ENCODE assay signal across 1 fruit fly cellular context in genomic region chrX:6794190-6794589, dm6.
TF ChIP-seq lines count a peak whose summit lies in the region.

No protein-coding gene starts in this region.

TF ChIP-seq in whole organism, embryonic, 481 proteins besides CTCF, POLR2A, EP300 and RAD21 (continued from another document and continues in another):
- peak; percentile 81 for TF ChIP-seq HHEX (GFP tag; optimal IDR thresholded peaks at IDR 0.05; lab: Kevin White, UChicago)
- peak; percentile 82 for TF ChIP-seq HLH54F (GFP tag; optimal IDR thresholded peaks at IDR 0.05; lab: Kevin White, UChicago)
- TF ChIP-seq fu2 (GFP tag; optimal IDR thresholded peaks at IDR 0.05; lab: Kevin White, UChicago), result peak; percentile 80
- peak; percentile 78 for TF ChIP-seq gro (GFP tag; optimal IDR thresholded peaks at IDR 0.05; lab: Kevin White, UChicago)
- TF ChIP-seq CHES-1-like (GFP tag; optimal IDR thresholded peaks at IDR 0.05; lab: Kevin White, UChicago), result peak; percentile 78
- peak; percentile 91 for TF ChIP-seq CG12071 (GFP tag; optimal IDR thresholded peaks at IDR 0.05; lab: Kevin White, UChicago)
- peak; percentile 57 for TF ChIP-seq tx (GFP tag; optimal IDR thresholded peaks at IDR 0.05; lab: Kevin White, UChicago)
- TF ChIP-seq D (optimal IDR thresholded peaks at IDR 0.05; lab: Kevin White, UChicago), result no peak
- peak; percentile 41 for TF ChIP-seq D (GFP tag; optimal IDR thresholded peaks at IDR 0.05; lab: Kevin White, UChicago)
- peak; percentile 83 for TF ChIP-seq sisA (GFP tag; IDR thresholded peaks at IDR 0.05; lab: Robert Waterston, UW)
- no peak for TF ChIP-seq CG14860 (GFP tag; IDR thresholded peaks at IDR 0.05; lab: Robert Waterston, UW; ENCODE audit: partially characterized antibody)
- TF ChIP-seq NFAT (GFP tag; IDR thresholded peaks at IDR 0.05; lab: Robert Waterston, UW), result peak; percentile 85
- peak; percentile 36 for TF ChIP-seq CG7928 (GFP tag; optimal IDR thresholded peaks at IDR 0.05; lab: Kevin White, UChicago)
- peak; percentile 65 for TF ChIP-seq CG5180 (GFP tag; optimal IDR thresholded peaks at IDR 0.05; lab: Kevin White, UChicago)
- TF ChIP-seq HmgZ (tag; optimal IDR thresholded peaks at IDR 0.05; lab: Kevin White, UChicago), result peak; percentile 81
- TF ChIP-seq Neu2 (GFP tag; optimal IDR thresholded peaks at IDR 0.05; lab: Kevin White, UChicago; ENCODE audit: borderline replicate concordance), result peak; percentile 50
- TF ChIP-seq Scr (GFP tag; IDR thresholded peaks at IDR 0.05; lab: Robert Waterston, UW; ENCODE audit: partially characterized antibody), result no peak
- TF ChIP-seq kah (GFP tag; optimal IDR thresholded peaks at IDR 0.05; lab: Kevin White, UChicago), result peak; percentile 78
- TF ChIP-seq Chrac-16 (GFP tag; optimal IDR thresholded peaks at IDR 0.05; lab: Kevin White, UChicago), result peak; percentile 72
- TF ChIP-seq CG10959 (GFP tag; IDR thresholded peaks at IDR 0.05; lab: Robert Waterston, UW), result peak; percentile 74
- peak; percentile 28; the same call in 1 of the 2 replicates for TF ChIP-seq cas (GFP tag; IDR thresholded peaks at IDR 0.05; lab: Robert Waterston, UW)
- peak; percentile 80 for TF ChIP-seq esg (GFP tag; conservative IDR thresholded peaks at IDR 0.05; lab: Robert Waterston, UW)
- peak; percentile 84 to 90 for TF ChIP-seq dpn (GFP tag; optimal IDR thresholded peaks at IDR 0.05; lab: Kevin White, UChicago)
- peak; percentile 77 for TF ChIP-seq tap (tag; optimal IDR thresholded peaks at IDR 0.05; lab: Kevin White, UChicago)
- peak; percentile 83 for TF ChIP-seq CoRest (tag; optimal IDR thresholded peaks at IDR 0.05; lab: Kevin White, UChicago)
- peak; percentile 84 for TF ChIP-seq sob (GFP tag; IDR thresholded peaks at IDR 0.05; lab: Robert Waterston, UW)
- no peak for TF ChIP-seq inv (GFP tag; IDR thresholded peaks at IDR 0.05; lab: Robert Waterston, UW; ENCODE audit: partially characterized antibody)
- peak; percentile 68 for TF ChIP-seq cwo (GFP tag; optimal IDR thresholded peaks at IDR 0.05; lab: Kevin White, UChicago)
- TF ChIP-seq Dll (GFP tag; IDR thresholded peaks at IDR 0.05; lab: Robert Waterston, UW; ENCODE audit: partially characterized antibody), result no peak
- peak; percentile 77 for TF ChIP-seq gcm2 (GFP tag; optimal IDR thresholded peaks at IDR 0.05; lab: Kevin White, UChicago)
- no peak for TF ChIP-seq CG2202 (tag; optimal IDR thresholded peaks at IDR 0.05; lab: Kevin White, UChicago)
- peak; percentile 60 for TF ChIP-seq D19A (tag; optimal IDR thresholded peaks at IDR 0.05; lab: Kevin White, UChicago)
- TF ChIP-seq HLH4C (GFP tag; IDR thresholded peaks at IDR 0.05; lab: Robert Waterston, UW; ENCODE audit: partially characterized antibody), result no peak
- peak; percentile 88 for TF ChIP-seq lmd (GFP tag; IDR thresholded peaks at IDR 0.05; lab: Robert Waterston, UW)
- peak; percentile 95 for TF ChIP-seq sens (GFP tag; lab: Kevin White, UChicago)
- peak; percentile 90 for TF ChIP-seq dysf (GFP tag; IDR thresholded peaks at IDR 0.05; lab: Robert Waterston, UW)
- TF ChIP-seq CG3838 (GFP tag; optimal IDR thresholded peaks at IDR 0.05; lab: Kevin White, UChicago), result peak; percentile 26
- TF ChIP-seq CG14441 (GFP tag; IDR thresholded peaks at IDR 0.05; lab: Robert Waterston, UW), result peak; percentile 91
- peak; percentile 79 for TF ChIP-seq ab (GFP tag; optimal IDR thresholded peaks at IDR 0.05; lab: Kevin White, UChicago)
- TF ChIP-seq CG30431 (GFP tag; optimal IDR thresholded peaks at IDR 0.05; lab: Kevin White, UChicago), result peak; percentile 75
- TF ChIP-seq Oli (tag; optimal IDR thresholded peaks at IDR 0.05; lab: Kevin White, UChicago), result peak; percentile 87
- TF ChIP-seq CG13296 (GFP tag; optimal IDR thresholded peaks at IDR 0.05; lab: Kevin White, UChicago), result peak; percentile 77
- TF ChIP-seq gt (GFP tag; IDR thresholded peaks at IDR 0.05; lab: Robert Waterston, UW), result no peak
- peak; percentile 84 for TF ChIP-seq zfh2 (GFP tag; optimal IDR thresholded peaks at IDR 0.05; lab: Kevin White, UChicago)
- peak; percentile 90 for TF ChIP-seq so (GFP tag; IDR thresholded peaks at IDR 0.05; lab: Robert Waterston, UW)
- peak; percentile 76 for TF ChIP-seq CG2712 (tag; optimal IDR thresholded peaks at IDR 0.05; lab: Kevin White, UChicago)
- TF ChIP-seq fd96Cb (tag; optimal IDR thresholded peaks at IDR 0.05; lab: Kevin White, UChicago), result peak; percentile 79
- TF ChIP-seq exex (tag; optimal IDR thresholded peaks at IDR 0.05; lab: Kevin White, UChicago), result peak; percentile 12
- peak; percentile 83 for TF ChIP-seq az2 (GFP tag; optimal IDR thresholded peaks at IDR 0.05; lab: Kevin White, UChicago)
- TF ChIP-seq odd (GFP tag; optimal IDR thresholded peaks at IDR 0.05; lab: Kevin White, UChicago), result peak; percentile 73
- TF ChIP-seq Hmr (GFP tag; optimal IDR thresholded peaks at IDR 0.05; lab: Kevin White, UChicago), result peak; percentile 81
- peak; percentile 13 for TF ChIP-seq CG3407 (GFP tag; optimal IDR thresholded peaks at IDR 0.05; lab: Kevin White, UChicago)
- TF ChIP-seq Ets65A (GFP tag; lab: Kevin White, UChicago), result peak; percentile 97
- no peak for TF ChIP-seq Poxn (GFP tag; IDR thresholded peaks at IDR 0.05; lab: Robert Waterston, UW)
- TF ChIP-seq pan (optimal IDR thresholded peaks at IDR 0.05; lab: Kevin White, UChicago), result no peak
- TF ChIP-seq pan (GFP tag; optimal IDR thresholded peaks at IDR 0.05 in 1 of 2, IDR thresholded peaks at IDR 0.05 in 1 of 2), result peak in 1 of 2 experiments; percentile 92
- no peak for TF ChIP-seq ash1 (GFP tag; optimal IDR thresholded peaks at IDR 0.05; lab: Kevin White, UChicago)
- no peak for TF ChIP-seq fru (optimal IDR thresholded peaks at IDR 0.05; lab: Kevin White, UChicago)
- no peak for TF ChIP-seq lbe (GFP tag; optimal IDR thresholded peaks at IDR 0.05; lab: Kevin White, UChicago)
- peak; percentile 65 for TF ChIP-seq CG9215 (GFP tag; IDR thresholded peaks at IDR 0.05; lab: Robert Waterston, UW)
- peak; percentile 62 for TF ChIP-seq MTF-1 (GFP tag; optimal IDR thresholded peaks at IDR 0.05; lab: Kevin White, UChicago; ENCODE audit: borderline replicate concordance)
- TF ChIP-seq CG1792 (GFP tag; optimal IDR thresholded peaks at IDR 0.05; lab: Kevin White, UChicago), result peak; percentile 67
- no peak for TF ChIP-seq CG8478 (optimal IDR thresholded peaks at IDR 0.05; lab: Kevin White, UChicago)
- peak; percentile 51 for TF ChIP-seq CG4617 (GFP tag; optimal IDR thresholded peaks at IDR 0.05; lab: Kevin White, UChicago; ENCODE audit: borderline replicate concordance)
- peak; percentile 72 for TF ChIP-seq CG12299 (tag; optimal IDR thresholded peaks at IDR 0.05; lab: Kevin White, UChicago)
- peak; percentile 69 for TF ChIP-seq tin (GFP tag; optimal IDR thresholded peaks at IDR 0.05; lab: Kevin White, UChicago)
- TF ChIP-seq CG8359 (GFP tag; optimal IDR thresholded peaks at IDR 0.05; lab: Kevin White, UChicago; ENCODE audit: borderline replicate concordance), result no peak
- peak; percentile 86 for TF ChIP-seq CG17359 (tag; optimal IDR thresholded peaks at IDR 0.05; lab: Kevin White, UChicago)
- TF ChIP-seq run (tag; optimal IDR thresholded peaks at IDR 0.05; lab: Kevin White, UChicago), result peak; percentile 53
- TF ChIP-seq crol (GFP tag; IDR thresholded peaks at IDR 0.05; lab: Robert Waterston, UW), result 0 out of 2 replicates have a peak, but pooled peaks have one; percentile 32
- TF ChIP-seq h (optimal IDR thresholded peaks at IDR 0.05; lab: Kevin White, UChicago), result no peak
- TF ChIP-seq pho (GFP tag; optimal IDR thresholded peaks at IDR 0.05; lab: Kevin White, UChicago), result peak; percentile 69
- peak; percentile 87 for TF ChIP-seq CG4854 (GFP tag; optimal IDR thresholded peaks at IDR 0.05; lab: Kevin White, UChicago)
- no peak for TF ChIP-seq unc-4 (GFP tag; IDR thresholded peaks at IDR 0.05; lab: Robert Waterston, UW; ENCODE audit: partially characterized antibody)
- peak; percentile 8 for TF ChIP-seq CG14965 (GFP tag; optimal IDR thresholded peaks at IDR 0.05; lab: Kevin White, UChicago; ENCODE audit: borderline replicate concordance)
- TF ChIP-seq CG18619 (GFP tag; optimal IDR thresholded peaks at IDR 0.05; lab: Kevin White, UChicago), result peak; percentile 81
- peak; percentile 78 for TF ChIP-seq schlank (tag; optimal IDR thresholded peaks at IDR 0.05; lab: Kevin White, UChicago)
- TF ChIP-seq CG10431 (GFP tag; optimal IDR thresholded peaks at IDR 0.05; lab: Kevin White, UChicago), result no peak
- TF ChIP-seq CG6254 (GFP tag; optimal IDR thresholded peaks at IDR 0.05; lab: Kevin White, UChicago), result peak; percentile 46
- peak; percentile 57 for TF ChIP-seq oc (tag; optimal IDR thresholded peaks at IDR 0.05; lab: Kevin White, UChicago)
- peak; percentile 48; the same call in 1 of the 3 replicates for TF ChIP-seq C15 (GFP tag; IDR thresholded peaks at IDR 0.05; lab: Robert Waterston, UW)
- TF ChIP-seq Aef1 (GFP tag; IDR thresholded peaks at IDR 0.05; lab: Robert Waterston, UW), result peak; percentile 85
- TF ChIP-seq CG6683 (GFP tag; optimal IDR thresholded peaks at IDR 0.05; lab: Kevin White, UChicago), result peak; percentile 32
- TF ChIP-seq HLH3B (GFP tag; IDR thresholded peaks at IDR 0.05; lab: Robert Waterston, UW), result peak; percentile 84
- peak; percentile 67 for TF ChIP-seq CG15011 (GFP tag; optimal IDR thresholded peaks at IDR 0.05; lab: Kevin White, UChicago)
- peak; percentile 61 for TF ChIP-seq CG12744 (GFP tag; optimal IDR thresholded peaks at IDR 0.05; lab: Kevin White, UChicago)
- TF ChIP-seq Dref (GFP tag; IDR thresholded peaks at IDR 0.05; lab: Robert Waterston, UW), result peak; percentile 25; the same call in 1 of the 2 replicates
- TF ChIP-seq Side (GFP tag; optimal IDR thresholded peaks at IDR 0.05; lab: Kevin White, UChicago), result peak; percentile 65
- TF ChIP-seq amos (GFP tag; IDR thresholded peaks at IDR 0.05; lab: Robert Waterston, UW; ENCODE audit: partially characterized antibody), result no peak
- TF ChIP-seq CG4424 (GFP tag; optimal IDR thresholded peaks at IDR 0.05; lab: Kevin White, UChicago), result peak; percentile 79
- peak; percentile 70 for TF ChIP-seq CG9609 (GFP tag; optimal IDR thresholded peaks at IDR 0.05; lab: Kevin White, UChicago)
- TF ChIP-seq wek (GFP tag; optimal IDR thresholded peaks at IDR 0.05; lab: Kevin White, UChicago), result peak; percentile 76
- TF ChIP-seq cg (GFP tag; optimal IDR thresholded peaks at IDR 0.05; lab: Kevin White, UChicago), result no peak
- peak; percentile 85 for TF ChIP-seq ara (GFP tag; IDR thresholded peaks at IDR 0.05; lab: Robert Waterston, UW)
- TF ChIP-seq Oaz (GFP tag; IDR thresholded peaks at IDR 0.05; lab: Robert Waterston, UW), result peak; percentile 65; the same call in 1 of the 2 replicates
- TF ChIP-seq CG9727 (GFP tag; optimal IDR thresholded peaks at IDR 0.05; lab: Kevin White, UChicago), result peak; percentile 67
- peak; percentile 83 for TF ChIP-seq CG3847 (GFP tag; IDR thresholded peaks at IDR 0.05; lab: Robert Waterston, UW)
- TF ChIP-seq CG11723 (GFP tag; optimal IDR thresholded peaks at IDR 0.05; lab: Kevin White, UChicago), result peak; percentile 69
- TF ChIP-seq CG33557 (GFP tag; optimal IDR thresholded peaks at IDR 0.05; lab: Kevin White, UChicago), result no peak
- peak; percentile 60 for TF ChIP-seq CG10462 (GFP tag; optimal IDR thresholded peaks at IDR 0.05; lab: Kevin White, UChicago)
- peak; percentile 76 for TF ChIP-seq slp2 (GFP tag; optimal IDR thresholded peaks at IDR 0.05; lab: Kevin White, UChicago)
- TF ChIP-seq dati (GFP tag; IDR thresholded peaks at IDR 0.05; lab: Robert Waterston, UW), result peak; percentile 75
- peak; percentile 87 for TF ChIP-seq ken (GFP tag; IDR thresholded peaks at IDR 0.05; lab: Robert Waterston, UW)
- TF ChIP-seq disco-r (GFP tag; optimal IDR thresholded peaks at IDR 0.05; lab: Kevin White, UChicago), result peak; percentile 78
- peak; percentile 68 for TF ChIP-seq Nf-YA (GFP tag; IDR thresholded peaks at IDR 0.05; lab: Robert Waterston, UW)
- peak; percentile 74 for TF ChIP-seq CG10654 (GFP tag; optimal IDR thresholded peaks at IDR 0.05; lab: Kevin White, UChicago)
- no peak for TF ChIP-seq Dip2 (GFP tag; IDR thresholded peaks at IDR 0.05; lab: Robert Waterston, UW)
- peak; percentile 41 for TF ChIP-seq Lhr (GFP tag; optimal IDR thresholded peaks at IDR 0.05; lab: Kevin White, UChicago)
- TF ChIP-seq Mes4 (GFP tag; optimal IDR thresholded peaks at IDR 0.05; lab: Kevin White, UChicago), result peak; percentile 75
- TF ChIP-seq cato (GFP tag; optimal IDR thresholded peaks at IDR 0.05; lab: Kevin White, UChicago; ENCODE audit: borderline replicate concordance), result no peak
- peak; percentile 62 for TF ChIP-seq peb (GFP tag; IDR thresholded peaks at IDR 0.05; lab: Robert Waterston, UW)
- TF ChIP-seq gem (tag; optimal IDR thresholded peaks at IDR 0.05; lab: Kevin White, UChicago), result peak; percentile 88
- TF ChIP-seq CG8290 (GFP tag; optimal IDR thresholded peaks at IDR 0.05; lab: Kevin White, UChicago), result peak; percentile 9
- TF ChIP-seq CG8290 (tag; optimal IDR thresholded peaks at IDR 0.05; lab: Kevin White, UChicago), result peak in 1 of 2 experiments; percentile 98
- TF ChIP-seq maf-S (GFP tag; optimal IDR thresholded peaks at IDR 0.05; lab: Kevin White, UChicago), result peak; percentile 76
- no peak for TF ChIP-seq sd (tag; optimal IDR thresholded peaks at IDR 0.05; lab: Kevin White, UChicago)
- no peak for TF ChIP-seq sima (GFP tag; optimal IDR thresholded peaks at IDR 0.05; lab: Kevin White, UChicago)
- peak; percentile 74 for TF ChIP-seq Camta (GFP tag; optimal IDR thresholded peaks at IDR 0.05; lab: Kevin White, UChicago)
- TF ChIP-seq CG31224 (GFP tag; IDR thresholded peaks at IDR 0.05; lab: Robert Waterston, UW), result peak; percentile 77
- peak; percentile 69 for TF ChIP-seq CG10274 (GFP tag; optimal IDR thresholded peaks at IDR 0.05; lab: Kevin White, UChicago)
- peak; percentile 58 for TF ChIP-seq Nf-YB (GFP tag; optimal IDR thresholded peaks at IDR 0.05; lab: Kevin White, UChicago)
- peak; percentile 64 for TF ChIP-seq CG13123 (GFP tag; optimal IDR thresholded peaks at IDR 0.05; lab: Kevin White, UChicago)
- peak; percentile 87 for TF ChIP-seq CG12219 (GFP tag; optimal IDR thresholded peaks at IDR 0.05; lab: Kevin White, UChicago)
- TF ChIP-seq hb (GFP tag; IDR thresholded peaks at IDR 0.05; lab: Robert Waterston, UW; ENCODE audit: partially characterized antibody), result no peak
- TF ChIP-seq CG17802 (tag; optimal IDR thresholded peaks at IDR 0.05; lab: Kevin White, UChicago), result peak; percentile 41
- TF ChIP-seq ap (GFP tag; IDR thresholded peaks at IDR 0.05; lab: Robert Waterston, UW), result peak; percentile 86
- no peak for TF ChIP-seq GATAe (GFP tag; conservative IDR thresholded peaks at IDR 0.05; lab: Robert Waterston, UW)
- peak; percentile 62 for TF ChIP-seq CkIIα-i1 (GFP tag; IDR thresholded peaks at IDR 0.05; lab: Robert Waterston, UW)
- TF ChIP-seq Drgx (GFP tag; IDR thresholded peaks at IDR 0.05; lab: Robert Waterston, UW), result peak; percentile 89
- TF ChIP-seq CG3281 (GFP tag; optimal IDR thresholded peaks at IDR 0.05; lab: Kevin White, UChicago), result peak; percentile 83
